Fruit fly (Drosophila melanogaster) whole organism, embryonic: ENCODE data around the gene CG10513.

Experiments used
- CG10147 ChIP-seq: fragments of 200-800 bp; sonication (Bioruptor generic); optimal IDR thresholded peaks from 2 replicates; lab custom pipeline; 2019; ENCODE audit warnings: missing biosample characterization, mild to moderate bottlenecking, missing genetic modification characterization, moderate library complexity
- CG10209 ChIP-seq: fragments of 200-800 bp; sonication (Bioruptor generic); optimal IDR thresholded peaks from 3 replicates; lab custom pipeline; 2017; ENCODE audit warnings: missing biosample characterization, mild to moderate bottlenecking, missing genetic modification characterization, missing genetic modification reagents
- CG10267 ChIP-seq: fragments of 200-800 bp; sonication (Bioruptor generic); optimal IDR thresholded peaks from 2 replicates; lab custom pipeline; 2018; ENCODE audit warnings: missing biosample characterization, mild to moderate bottlenecking, missing genetic modification characterization, moderate library complexity
- CG11398 ChIP-seq: fragments of 200-800 bp; sonication (Bioruptor generic); optimal IDR thresholded peaks from 2 replicates; lab custom pipeline; 2016; ENCODE audit warnings: missing biosample characterization, missing genetic modification characterization
- CG11696 ChIP-seq: fragments of 200-800 bp; sonication (Bioruptor generic); IDR thresholded peaks from 2 replicates; pipeline ENCODE4 v1.3.6; 2022; ENCODE audit warnings: missing biosample characterization, missing genetic modification characterization
- CG13287 ChIP-seq: fragments of 200-800 bp; sonication (Bioruptor generic); IDR thresholded peaks from 2 replicates; pipeline ENCODE4 v1.3.6; 2022; ENCODE audit warnings: missing biosample characterization, missing genetic modification characterization; ENCODE audit not compliant: partially characterized antibody
- CG13775 ChIP-seq: fragments of 200-800 bp; sonication (Bioruptor generic); optimal IDR thresholded peaks from 3 replicates; lab custom pipeline; 2017; ENCODE audit warnings: missing biosample characterization, mild to moderate bottlenecking, missing genetic modification characterization
- CG15269 ChIP-seq: fragments of 200-800 bp; sonication (Bioruptor generic); optimal IDR thresholded peaks from 2 replicates; lab custom pipeline; 2018; ENCODE audit warnings: missing biosample characterization, mild to moderate bottlenecking, missing genetic modification characterization, moderate library complexity
- CG16863 ChIP-seq: fragments of 200-800 bp; sonication (Bioruptor generic); optimal IDR thresholded peaks from 3 replicates; lab custom pipeline; 2016; ENCODE audit warnings: missing biosample characterization, missing genetic modification characterization
- CG17186 ChIP-seq: fragments of 200-800 bp; sonication (Bioruptor generic); optimal IDR thresholded peaks from 3 replicates; lab custom pipeline; 2017; ENCODE audit warnings: missing biosample characterization, missing genetic modification reagents, missing genetic modification characterization
- CG18011 ChIP-seq: fragments of 200-800 bp; sonication (Bioruptor generic); optimal IDR thresholded peaks from 2 replicates; lab custom pipeline; 2017; ENCODE audit warnings: missing biosample characterization, missing genetic modification characterization, mild to moderate bottlenecking, moderate library complexity, missing genotype
- CG18764 ChIP-seq: fragments of 200-800 bp; sonication (Bioruptor generic); optimal IDR thresholded peaks from 3 replicates; lab custom pipeline; 2016; ENCODE audit warnings: missing biosample characterization, missing genetic modification characterization
- CG3163 ChIP-seq: fragments of 200-800 bp; sonication (Bioruptor generic); optimal IDR thresholded peaks from 3 replicates; lab custom pipeline; 2016; ENCODE audit warnings: missing biosample characterization, missing genetic modification characterization
- CG34422 ChIP-seq: fragments of 200-800 bp; sonication (Bioruptor generic); IDR thresholded peaks from 3 replicates; pipeline ENCODE4 v1.3.6; 2022; ENCODE audit warnings: missing biosample characterization, missing genetic modification characterization
- CG3995 ChIP-seq: fragments of 200-800 bp; sonication (Bioruptor generic); optimal IDR thresholded peaks from 3 replicates; lab custom pipeline; 2016; ENCODE audit warnings: missing biosample characterization, missing genetic modification characterization
- CG4282 ChIP-seq: fragments of 200-800 bp; sonication (Bioruptor generic); optimal IDR thresholded peaks from 2 replicates; lab custom pipeline; 2016; ENCODE audit warnings: missing biosample characterization, missing genetic modification characterization
- CG4820 ChIP-seq: fragments of 200-800 bp; sonication (Bioruptor generic); optimal IDR thresholded peaks from 3 replicates; lab custom pipeline; 2016; ENCODE audit warnings: missing biosample characterization, missing genetic modification characterization
- CG8765 ChIP-seq: fragments of 200-800 bp; sonication (Bioruptor generic); IDR thresholded peaks from 2 replicates; pipeline ENCODE4 v1.3.6; 2022; ENCODE audit warnings: missing biosample characterization, missing genetic modification characterization
- Camta ChIP-seq: fragments of 200-800 bp; sonication (Bioruptor generic); optimal IDR thresholded peaks from 2 replicates; lab custom pipeline; 2016; ENCODE audit warnings: missing biosample characterization, missing genetic modification characterization
- CrebB ChIP-seq: fragments of 200-800 bp; sonication (Bioruptor generic); optimal IDR thresholded peaks from 3 replicates; lab custom pipeline; 2018; ENCODE audit warnings: missing biosample characterization, mild to moderate bottlenecking, missing genetic modification characterization
- Elba2 ChIP-seq: fragments of 200-800 bp; sonication (Bioruptor generic); optimal IDR thresholded peaks from 3 replicates; lab custom pipeline; 2016; ENCODE audit warnings: missing biosample characterization, missing genetic modification characterization
- H2.0 ChIP-seq: fragments of 200-800 bp; sonication (Bioruptor generic); IDR thresholded peaks from 2 replicates; pipeline ENCODE4 v1.3.6; 2022; ENCODE audit warnings: missing biosample characterization, missing genetic modification characterization
- Hmx ChIP-seq: fragments of 200-800 bp; sonication (Bioruptor generic); optimal IDR thresholded peaks from 2 replicates; lab custom pipeline; 2016; ENCODE audit warnings: missing biosample characterization, missing genetic modification characterization
- MBD-R2 ChIP-seq: fragments of 200-800 bp; sonication (Bioruptor generic); IDR thresholded peaks from 2 replicates; pipeline ENCODE4 v1.3.6; 2022; ENCODE audit warnings: missing biosample characterization, missing genetic modification characterization
- Mrtf ChIP-seq: fragments of 200-800 bp; sonication (Bioruptor generic); IDR thresholded peaks from 3 replicates; pipeline ENCODE4 v1.3.6; 2022; ENCODE audit warnings: missing biosample characterization, missing genetic modification characterization
- Myb ChIP-seq: fragments of 200-800 bp; sonication (Bioruptor generic); optimal IDR thresholded peaks from 2 replicates; lab custom pipeline; 2016; ENCODE audit warnings: missing biosample characterization, missing genetic modification characterization
- NC2β ChIP-seq: fragments of 200-800 bp; sonication (Bioruptor generic); optimal IDR thresholded peaks from 2 replicates; lab custom pipeline; 2016; ENCODE audit warnings: missing biosample characterization, missing genetic modification characterization
- NFAT ChIP-seq: fragments of 200-800 bp; sonication (Bioruptor generic); IDR thresholded peaks from 2 replicates; pipeline ENCODE4 v1.3.6; 2022; ENCODE audit warnings: missing biosample characterization, missing genetic modification characterization
- NK7.1 ChIP-seq: fragments of 200-800 bp; sonication (Bioruptor generic); optimal IDR thresholded peaks from 3 replicates; lab custom pipeline; 2016; ENCODE audit warnings: missing biosample characterization, missing genetic modification characterization
- Sry-δ ChIP-seq: fragments of 200-800 bp; sonication (Bioruptor generic); optimal IDR thresholded peaks from 2 replicates; lab custom pipeline; 2016; ENCODE audit warnings: missing biosample characterization, missing genetic modification characterization
- Usf ChIP-seq: fragments of 200-800 bp; sonication (Bioruptor generic); optimal IDR thresholded peaks from 2 replicates; lab custom pipeline; 2017; ENCODE audit warnings: missing genotype, missing biosample characterization, missing genetic modification characterization
- Xbp1 ChIP-seq: fragments of 200-800 bp; sonication (Bioruptor generic); optimal IDR thresholded peaks from 3 replicates; lab custom pipeline; 2016; ENCODE audit warnings: missing biosample characterization, mild to moderate bottlenecking, missing genetic modification characterization
- ac ChIP-seq: fragments of 200-800 bp; sonication (Bioruptor generic); optimal IDR thresholded peaks from 3 replicates; lab custom pipeline; 2017; ENCODE audit warnings: missing biosample characterization, mild to moderate bottlenecking, missing genetic modification characterization
- al ChIP-seq: fragments of 200-800 bp; sonication (Bioruptor generic); IDR thresholded peaks from 2 replicates; pipeline ENCODE4 v1.3.6; 2022; ENCODE audit warnings: missing biosample characterization, missing genetic modification characterization
- bbx ChIP-seq: fragments of 200-800 bp; sonication (Bioruptor generic); IDR thresholded peaks from 2 replicates; pipeline ENCODE4 v1.3.6; 2022; ENCODE audit warnings: missing biosample characterization, missing genetic modification characterization; ENCODE audit not compliant: partially characterized antibody
- br ChIP-seq: fragments of >200 bp; optimal IDR thresholded peaks from 2 replicates; lab custom pipeline; 2017
- cas ChIP-seq: fragments of 200-800 bp; sonication (Bioruptor generic); IDR thresholded peaks from 2 replicates; pipeline ENCODE4 v1.3.6; 2022; ENCODE audit warnings: missing biosample characterization, missing genetic modification characterization
- chm ChIP-seq: fragments of 200-800 bp; sonication (Bioruptor generic); IDR thresholded peaks from 2 replicates; pipeline ENCODE4 v1.3.6; 2022; ENCODE audit warnings: missing biosample characterization, missing genetic modification characterization
- dan ChIP-seq: fragments of 200-800 bp; sonication (Bioruptor generic); IDR thresholded peaks from 2 replicates; pipeline ENCODE4 v1.3.6; 2022; ENCODE audit warnings: missing biosample characterization, missing genetic modification characterization
- disco-r ChIP-seq: fragments of 200-800 bp; sonication (Bioruptor generic); optimal IDR thresholded peaks from 2 replicates; lab custom pipeline; 2016; ENCODE audit warnings: missing biosample characterization, missing genetic modification characterization
- grn ChIP-seq: fragments of 200-800 bp; sonication (Bioruptor generic); optimal IDR thresholded peaks from 3 replicates; lab custom pipeline; 2017; ENCODE audit warnings: missing biosample characterization, missing genetic modification characterization
- kay ChIP-seq: fragments of 200-800 bp; sonication (Bioruptor generic); optimal IDR thresholded peaks from 2 replicates; lab custom pipeline; 2016; ENCODE audit warnings: missing biosample characterization, missing genetic modification characterization
- p53 ChIP-seq: fragments of 200-800 bp; sonication (Bioruptor generic); optimal IDR thresholded peaks from 2 replicates; lab custom pipeline; 2016; ENCODE audit warnings: missing biosample characterization, missing genetic modification characterization
- sisA ChIP-seq: fragments of 200-800 bp; sonication (Bioruptor generic); IDR thresholded peaks from 2 replicates; pipeline ENCODE4 v1.3.6; 2022; ENCODE audit warnings: missing biosample characterization, missing genetic modification characterization
- sug ChIP-seq: fragments of 200-800 bp; optimal IDR thresholded peaks from 2 replicates; lab custom pipeline; 2019; ENCODE audit warnings: missing biosample characterization, mild to moderate bottlenecking, missing genetic modification characterization, moderate library complexity
- tll ChIP-seq, 2 experiments: fragments of 200-800 bp in 1 of 2; fragments of >200 bp in 1 of 2; sonication (Bioruptor generic) in 1 of 2; optimal IDR thresholded peaks; 2 replicates each; lab custom pipeline; 2017 to 2019; ENCODE audit warnings: missing biosample characterization in 2 of 2, missing genetic modification characterization in 2 of 2, mild to moderate bottlenecking in 1 of 2, moderate library complexity in 1 of 2
- tup ChIP-seq: fragments of 200-800 bp; sonication (Bioruptor generic); optimal IDR thresholded peaks from 2 replicates; lab custom pipeline; 2016; ENCODE audit warnings: missing biosample characterization, mild to moderate bottlenecking, missing genetic modification characterization, moderate library complexity
- unpg ChIP-seq: fragments of 200-800 bp; sonication (Bioruptor generic); optimal IDR thresholded peaks from 3 replicates; lab custom pipeline; 2018; ENCODE audit warnings: missing biosample characterization, mild to moderate bottlenecking, missing genetic modification characterization, moderate library complexity
- vvl ChIP-seq: fragments of 200-800 bp; sonication (Bioruptor generic); IDR thresholded peaks from 2 replicates; pipeline ENCODE4 v1.3.6; 2022; ENCODE audit warnings: missing biosample characterization, missing genetic modification characterization
- wdn ChIP-seq: fragments of 200-800 bp; sonication (Bioruptor generic); IDR thresholded peaks from 2 replicates; pipeline ENCODE4 v1.3.6; 2022; ENCODE audit warnings: missing biosample characterization, missing genetic modification characterization
- zfh2 ChIP-seq: fragments of 200-800 bp; sonication (Bioruptor generic); optimal IDR thresholded peaks from 2 replicates; lab custom pipeline; 2016; ENCODE audit warnings: missing biosample characterization, missing genetic modification characterization

CG10513 gene

DNA sequence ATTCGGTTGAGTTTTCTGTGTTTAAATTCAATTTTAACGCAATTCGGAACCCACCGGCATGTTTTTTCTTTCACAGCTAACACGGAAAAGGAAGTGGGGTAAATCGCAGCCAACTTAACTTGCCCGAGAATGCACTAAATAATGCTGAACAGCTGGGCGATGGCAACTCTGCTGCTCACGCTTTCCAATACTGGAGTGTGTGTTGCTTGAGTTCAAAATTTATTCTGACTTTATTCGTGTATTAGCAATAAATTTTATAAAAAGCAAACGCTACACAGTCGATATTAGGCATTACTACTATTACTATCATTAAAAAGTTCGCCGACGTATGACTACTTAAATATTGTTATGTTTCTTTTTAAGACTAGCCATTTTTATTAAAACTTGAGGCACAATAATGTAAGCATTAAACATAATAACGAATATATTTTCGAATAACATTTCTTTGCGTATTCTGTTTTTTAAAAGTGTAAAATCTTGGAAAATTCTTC, 29.6 kb downstream of the CG10513 start, which contains the start of the genes RpS27 and Nup37 (continued):
- TF ChIP-seq NK7.1 (GFP tag; lab: Kevin White, UChicago) (peak; percentile 99), wdn (GFP tag; lab: Robert Waterston, UW) (peak; percentile 94), CG18764 (GFP tag; lab: Kevin White, UChicago) (peak; percentile 98), NFAT (GFP tag; lab: Robert Waterston, UW) (peak; percentile 99), sisA (GFP tag; lab: Robert Waterston, UW) (peak; percentile 95), CrebB (tag; lab: Kevin White, UChicago) (peak; percentile 99), vvl (GFP tag; lab: Robert Waterston, UW) (peak; percentile 98), zfh2 (GFP tag; lab: Kevin White, UChicago) (peak; percentile 98), H2.0 (GFP tag; lab: Robert Waterston, UW) (peak; percentile 97), unpg (peak; percentile 95), ac (GFP tag; lab: Kevin White, UChicago) (peak; percentile 99), NC2β (peak; percentile 100), bbx (GFP tag; lab: Robert Waterston, UW) (0 out of 2 replicates have a peak, but pooled peaks have one; percentile 34), dan (GFP tag; lab: Robert Waterston, UW) (no peak; the same call in 1 of the 2 replicates), Hmx (GFP tag; lab: Kevin White, UChicago) (peak; percentile 86), CG17186 (GFP tag; lab: Kevin White, UChicago) (peak; percentile 96), CG11398 (GFP tag; lab: Kevin White, UChicago) (peak; percentile 99), tll (GFP tag; optimal IDR thresholded peaks at IDR 0.05; lab: Kevin White, UChicago) (peak in 1 of 2 experiments; percentile 88), CG4820 (GFP tag; lab: Kevin White, UChicago) (peak; percentile 97), cas (GFP tag; lab: Robert Waterston, UW) (peak; percentile 91), sug (tag; lab: Kevin White, UChicago) (peak; percentile 97), grn (GFP tag; lab: Kevin White, UChicago) (peak; percentile 96), Myb (GFP tag; lab: Kevin White, UChicago) (peak; percentile 94), tup (GFP tag; lab: Kevin White, UChicago) (peak; percentile 93), kay (GFP tag; lab: Kevin White, UChicago) (peak; percentile 93), Camta (GFP tag; lab: Kevin White, UChicago) (peak; percentile 98), disco-r (GFP tag; lab: Kevin White, UChicago) (peak; percentile 98), MBD-R2 (GFP tag; lab: Robert Waterston, UW) (peak; percentile 86), CG13775 (GFP tag; lab: Kevin White, UChicago) (peak; percentile 99), Xbp1 (peak; percentile 98), Elba2 (GFP tag; lab: Kevin White, UChicago) (peak; percentile 72), al (GFP tag; lab: Robert Waterston, UW) (peak; percentile 95), CG13287 (GFP tag; lab: Robert Waterston, UW) (peak; percentile 14; the same call in 1 of the 2 replicates), chm (GFP tag; lab: Robert Waterston, UW) (peak; percentile 99), Usf (peak; percentile 97), CG16863 (GFP tag; lab: Kevin White, UChicago) (peak; percentile 98), CG4282 (GFP tag; lab: Kevin White, UChicago) (peak; percentile 97), CG15269 (tag; lab: Kevin White, UChicago) (peak; percentile 94), CG3995 (GFP tag; lab: Kevin White, UChicago) (peak; percentile 89), CG11696 (peak; percentile 84), CG34422 (GFP tag; lab: Robert Waterston, UW) (peak; percentile 97), CG18011 (peak; percentile 92), Mrtf (peak; percentile 96), Sry-δ (GFP tag; lab: Kevin White, UChicago) (peak; percentile 83), CG8765 (GFP tag; lab: Robert Waterston, UW) (peak; percentile 89), CG10209 (GFP tag; lab: Kevin White, UChicago) (peak; percentile 99), p53 (GFP tag; lab: Kevin White, UChicago) (peak; percentile 98), CG3163 (GFP tag; lab: Kevin White, UChicago) (peak; percentile 94), CG10147 (peak; percentile 95), CG10267 (peak; percentile 99), br (lab: Kevin White, UChicago) (no peak)
